Fruit fly (Drosophila melanogaster) whole organism, embryonic: ENCODE results near the gene yl.

Experiments
- Bgb ChIP-seq: fragments of 200-800 bp; sonication (Bioruptor generic); IDR thresholded peaks from 2 replicates; pipeline ENCODE4 v1.3.6; 2022; ENCODE audit warnings: missing biosample characterization, missing genetic modification characterization; ENCODE audit not compliant: partially characterized antibody
- CG10267 ChIP-seq: fragments of 200-800 bp; sonication (Bioruptor generic); optimal IDR thresholded peaks from 2 replicates; lab custom pipeline; 2018; ENCODE audit warnings: missing biosample characterization, mild to moderate bottlenecking, missing genetic modification characterization, moderate library complexity
- CG10543 ChIP-seq: fragments of 200-800 bp; sonication (Bioruptor generic); optimal IDR thresholded peaks from 3 replicates; lab custom pipeline; 2017; ENCODE audit warnings: missing biosample characterization, mild to moderate bottlenecking, missing genetic modification characterization, moderate library complexity
- CG10979 ChIP-seq: fragments of 200-800 bp; sonication (Bioruptor generic); optimal IDR thresholded peaks from 2 replicates; lab custom pipeline; 2018; ENCODE audit warnings: missing biosample characterization, mild to moderate bottlenecking, missing genetic modification characterization, moderate library complexity
- CG12659 ChIP-seq: fragments of 200-800 bp; sonication (Bioruptor generic); optimal IDR thresholded peaks from 3 replicates; lab custom pipeline; 2017; ENCODE audit warnings: mild to moderate bottlenecking, missing biosample characterization, missing genetic modification reagents, missing genetic modification characterization
- CG13424 ChIP-seq: fragments of 200-800 bp; sonication (Bioruptor generic); optimal IDR thresholded peaks from 2 replicates; lab custom pipeline; 2019; ENCODE audit warnings: missing biosample characterization, mild to moderate bottlenecking, missing genetic modification characterization, moderate library complexity
- CG14860 ChIP-seq: fragments of 200-800 bp; sonication (Bioruptor generic); IDR thresholded peaks from 3 replicates; pipeline ENCODE4 v1.3.6; 2022; ENCODE audit warnings: missing biosample characterization, missing genetic modification characterization; ENCODE audit not compliant: partially characterized antibody
- CG15514 ChIP-seq: fragments of 200-800 bp; sonication (Bioruptor generic); optimal IDR thresholded peaks from 3 replicates; lab custom pipeline; 2017; ENCODE audit warnings: missing biosample characterization, missing genetic modification characterization, mild to moderate bottlenecking, moderate library complexity, missing genetic modification reagents
- CG15601 ChIP-seq: fragments of 200-800 bp; sonication (Bioruptor generic); optimal IDR thresholded peaks from 3 replicates; lab custom pipeline; 2019; ENCODE audit warnings: missing biosample characterization, mild to moderate bottlenecking, missing genetic modification characterization, moderate library complexity
- CG18599 ChIP-seq: fragments of 200-800 bp; sonication (Bioruptor generic); optimal IDR thresholded peaks from 3 replicates; lab custom pipeline; 2017; ENCODE audit warnings: missing biosample characterization, missing genetic modification characterization, mild to moderate bottlenecking, moderate library complexity, missing genetic modification reagents
- CG18619 ChIP-seq: fragments of 200-800 bp; sonication (Bioruptor generic); optimal IDR thresholded peaks from 3 replicates; lab custom pipeline; 2017; ENCODE audit warnings: missing biosample characterization, mild to moderate bottlenecking, missing genetic modification characterization
- CG4360 ChIP-seq: fragments of 200-800 bp; sonication (Bioruptor generic); IDR thresholded peaks from 2 replicates; pipeline ENCODE4 v1.3.6; 2022; ENCODE audit warnings: missing biosample characterization, missing genetic modification characterization
- CG4820 ChIP-seq: fragments of 200-800 bp; sonication (Bioruptor generic); optimal IDR thresholded peaks from 3 replicates; lab custom pipeline; 2016; ENCODE audit warnings: missing biosample characterization, missing genetic modification characterization
- CG6272 ChIP-seq: fragments of 200-800 bp; sonication (Bioruptor generic); IDR thresholded peaks from 2 replicates; pipeline ENCODE4 v1.3.6; 2022; ENCODE audit warnings: missing biosample characterization, missing genetic modification characterization
- CG8290 ChIP-seq, 3 experiments: fragments of 200-800 bp; sonication (Bioruptor generic); optimal IDR thresholded peaks; 2 replicates each; lab custom pipeline; 2016 to 2019; ENCODE audit warnings: missing biosample characterization in 3 of 3, missing genetic modification characterization in 3 of 3, mild to moderate bottlenecking in 2 of 3, moderate library complexity in 1 of 3
- CG9215 ChIP-seq: fragments of 200-800 bp; sonication (Bioruptor generic); IDR thresholded peaks from 2 replicates; pipeline ENCODE4 v1.3.6; 2022; ENCODE audit warnings: missing biosample characterization, missing genetic modification characterization
- CTCF ChIP-seq: fragments of 200-800 bp; sonication (Bioruptor generic); optimal IDR thresholded peaks from 2 replicates; lab custom pipeline; 2017; ENCODE audit warnings: missing biosample characterization, mild to moderate bottlenecking, missing genetic modification characterization, moderate library complexity
- Chrac-16 ChIP-seq: fragments of 200-800 bp; sonication (Bioruptor generic); optimal IDR thresholded peaks from 3 replicates; lab custom pipeline; 2016; ENCODE audit warnings: missing biosample characterization, missing genetic modification characterization
- Dll ChIP-seq: fragments of 200-800 bp; sonication (Bioruptor generic); IDR thresholded peaks from 4 replicates; pipeline ENCODE4 v1.3.6; 2022; ENCODE audit warnings: missing biosample characterization, missing genetic modification characterization; ENCODE audit not compliant: partially characterized antibody
- Doc3 ChIP-seq: fragments of 200-800 bp; sonication (Bioruptor generic); IDR thresholded peaks from 3 replicates; pipeline ENCODE4 v1.3.6; 2022; ENCODE audit warnings: missing biosample characterization, missing genetic modification characterization; ENCODE audit not compliant: partially characterized antibody
- Fer1 ChIP-seq: fragments of 200-800 bp; sonication (Bioruptor generic); optimal IDR thresholded peaks from 2 replicates; lab custom pipeline; 2017; ENCODE audit warnings: missing biosample characterization, mild to moderate bottlenecking, missing genetic modification characterization
- HLH4C ChIP-seq: fragments of 200-800 bp; sonication (Bioruptor generic); IDR thresholded peaks from 3 replicates; pipeline ENCODE4 v1.3.6; 2022; ENCODE audit warnings: missing biosample characterization, missing genetic modification characterization; ENCODE audit not compliant: partially characterized antibody
- Hr3 ChIP-seq: fragments of 200-800 bp; sonication (Bioruptor generic); optimal IDR thresholded peaks from 3 replicates; lab custom pipeline; 2016; ENCODE audit warnings: missing biosample characterization, missing genetic modification characterization
- Oaz ChIP-seq: fragments of 200-800 bp; sonication (Bioruptor generic); IDR thresholded peaks from 2 replicates; pipeline ENCODE4 v1.3.6; 2022; ENCODE audit warnings: missing biosample characterization, missing genetic modification characterization
- Ptx1 ChIP-seq: fragments of 200-800 bp; sonication (Bioruptor generic); IDR thresholded peaks from 2 replicates; pipeline ENCODE4 v1.3.6; 2022; ENCODE audit warnings: missing biosample characterization, missing genetic modification characterization
- Scr ChIP-seq: fragments of 200-800 bp; sonication (Bioruptor generic); IDR thresholded peaks from 2 replicates; pipeline ENCODE4 v1.3.6; 2022; ENCODE audit warnings: missing biosample characterization, missing genetic modification characterization; ENCODE audit not compliant: partially characterized antibody
- Spps ChIP-seq: fragments of 200-800 bp; sonication (Bioruptor generic); optimal IDR thresholded peaks from 2 replicates; lab custom pipeline; 2018; ENCODE audit warnings: missing biosample characterization, mild to moderate bottlenecking, missing genetic modification characterization
- Sry-β ChIP-seq: fragments of 200-800 bp; sonication (Bioruptor generic); optimal IDR thresholded peaks from 2 replicates; lab custom pipeline; 2018; ENCODE audit warnings: missing biosample characterization, mild to moderate bottlenecking, missing genetic modification characterization, moderate library complexity
- TFAM ChIP-seq: fragments of 200-800 bp; sonication (Bioruptor generic); optimal IDR thresholded peaks from 2 replicates; lab custom pipeline; 2017; ENCODE audit warnings: missing biosample characterization, missing genetic modification characterization, inconsistent platforms
- az2 ChIP-seq: fragments of 200-800 bp; sonication (Bioruptor generic); optimal IDR thresholded peaks from 3 replicates; lab custom pipeline; 2016; ENCODE audit warnings: missing biosample characterization, missing genetic modification characterization
- bcd ChIP-seq: fragments of 200-800 bp; sonication (Bioruptor generic); optimal IDR thresholded peaks from 2 replicates; lab custom pipeline; 2017; ENCODE audit warnings: missing biosample characterization, mild to moderate bottlenecking, missing genetic modification characterization
- chinmo ChIP-seq: fragments of 200-800 bp; sonication (Bioruptor generic); IDR thresholded peaks from 4 replicates; pipeline ENCODE4 v1.3.6; 2022; ENCODE audit warnings: missing biosample characterization, missing genetic modification characterization; ENCODE audit not compliant: partially characterized antibody
- ci ChIP-seq: fragments of 200-800 bp; sonication (Bioruptor generic); IDR thresholded peaks from 3 replicates; pipeline ENCODE4 v1.3.6; 2022; ENCODE audit warnings: missing biosample characterization, missing genetic modification characterization
- dpn ChIP-seq, 2 experiments: fragments of 200-800 bp; sonication (Bioruptor generic); optimal IDR thresholded peaks; 3 replicates each; lab custom pipeline; 2016; ENCODE audit warnings: missing biosample characterization in 2 of 2, missing genetic modification characterization in 2 of 2
- dysf ChIP-seq: fragments of 200-800 bp; sonication (Bioruptor generic); IDR thresholded peaks from 3 replicates; pipeline ENCODE4 v1.3.6; 2022; ENCODE audit warnings: missing biosample characterization, missing genetic modification characterization
- eyg ChIP-seq: fragments of 200-800 bp; sonication (Bioruptor generic); optimal IDR thresholded peaks from 3 replicates; lab custom pipeline; 2016; ENCODE audit warnings: missing biosample characterization, missing genetic modification characterization
- knrl ChIP-seq: fragments of 200-800 bp; sonication (Bioruptor generic); IDR thresholded peaks from 3 replicates; pipeline ENCODE4 v1.3.6; 2022; ENCODE audit warnings: missing biosample characterization, missing genetic modification characterization; ENCODE audit not compliant: partially characterized antibody
- otp ChIP-seq: fragments of 200-800 bp; sonication (Bioruptor generic); IDR thresholded peaks from 3 replicates; pipeline ENCODE4, ENCODE4 v1.3.6; 2022; ENCODE audit warnings: missing biosample characterization, missing genetic modification characterization
- rib ChIP-seq: fragments of 200-800 bp; sonication (Bioruptor generic); IDR thresholded peaks from 2 replicates; pipeline ENCODE4 v1.3.6; 2022; ENCODE audit warnings: missing biosample characterization, missing genetic modification characterization
- row ChIP-seq: fragments of 200-800 bp; sonication (Bioruptor generic); IDR thresholded peaks from 3 replicates; pipeline ENCODE4 v1.3.6; 2022; ENCODE audit warnings: missing biosample characterization, missing genetic modification characterization
- sna ChIP-seq: fragments of 200-800 bp; sonication (Bioruptor generic); IDR thresholded peaks from 2 replicates; pipeline ENCODE4 v1.3.6; 2022; ENCODE audit warnings: missing biosample characterization, missing genetic modification characterization; ENCODE audit not compliant: partially characterized antibody
- sob ChIP-seq: fragments of 200-800 bp; sonication (Bioruptor generic); IDR thresholded peaks from 2 replicates; pipeline ENCODE4 v1.3.6; 2022; ENCODE audit warnings: missing biosample characterization, missing genetic modification characterization
- ssp ChIP-seq: fragments of 200-800 bp; sonication (Bioruptor generic); IDR thresholded peaks from 2 replicates; pipeline ENCODE4 v1.3.6; 2022; ENCODE audit warnings: missing biosample characterization, missing genetic modification characterization
- stc ChIP-seq: fragments of 200-800 bp; sonication (Bioruptor generic); IDR thresholded peaks from 2 replicates; pipeline ENCODE4 v1.3.6; 2022; ENCODE audit warnings: missing biosample characterization, missing genetic modification characterization
- tin ChIP-seq: fragments of 200-800 bp; sonication (Bioruptor generic); optimal IDR thresholded peaks from 3 replicates; lab custom pipeline; 2016; ENCODE audit warnings: missing biosample characterization, missing genetic modification characterization
- twi ChIP-seq: fragments of 200-800 bp; optimal IDR thresholded peaks from 2 replicates; lab custom pipeline; 2019; ENCODE audit warnings: missing biosample characterization, mild to moderate bottlenecking, missing genetic modification characterization, moderate library complexity
- vnd ChIP-seq: fragments of 200-800 bp; sonication (Bioruptor generic); IDR thresholded peaks from 3 replicates; pipeline ENCODE4 v1.3.6; 2022; ENCODE audit warnings: missing biosample characterization, missing genetic modification characterization; ENCODE audit not compliant: partially characterized antibody
- wor ChIP-seq: fragments of 200-800 bp; sonication (Bioruptor generic); IDR thresholded peaks from 2 replicates; pipeline ENCODE4 v1.3.6; 2022; ENCODE audit warnings: missing biosample characterization, missing genetic modification characterization
- zen2 ChIP-seq: fragments of 200-800 bp; sonication (Bioruptor generic); IDR thresholded peaks from 3 replicates; pipeline ENCODE4 v1.3.6; 2022; ENCODE audit warnings: missing biosample characterization, missing genetic modification characterization; ENCODE audit not compliant: partially characterized antibody

yl gene

dm6 chrX:14233843-14234337 lies 40.9 kb downstream of the yl start, which contains the start of gene CG42271:
CG42271 (minus strand) TSS chrX:14234066.
- TF ChIP-seq CTCF (GFP tag; lab: Kevin White, UChicago) (no peak), zen2 (peak; percentile 89), vnd (GFP tag; lab: Robert Waterston, UW) (peak; percentile 94), CG9215 (GFP tag; lab: Robert Waterston, UW) (0 out of 2 replicates have a peak, but pooled peaks have one; percentile 24), Ptx1 (peak; percentile 30; the same call in 1 of the 2 replicates), CG6272 (peak; percentile 54; the same call in 1 of the 2 replicates), Doc3 (GFP tag; lab: Robert Waterston, UW) (peak; percentile 96), wor (GFP tag; lab: Robert Waterston, UW) (no peak), Bgb (peak; percentile 85), rib (GFP tag; lab: Robert Waterston, UW) (no peak), chinmo (GFP tag; lab: Robert Waterston, UW) (0 out of 4 replicates have a peak, but pooled peaks have one; percentile 48), twi (tag; lab: Kevin White, UChicago) (peak; percentile 4), ssp (GFP tag; lab: Robert Waterston, UW) (no peak), Sry-β (GFP tag; lab: Kevin White, UChicago) (peak; percentile 55), ci (GFP tag; lab: Robert Waterston, UW) (0 out of 3 replicates have a peak, but pooled peaks have one; percentile 9), CG10543 (GFP tag; lab: Kevin White, UChicago) (peak; percentile 60), HLH4C (GFP tag; lab: Robert Waterston, UW) (peak; percentile 91), CG14860 (GFP tag; lab: Robert Waterston, UW) (peak; percentile 94), Dll (peak; percentile 97), dpn (GFP tag; optimal IDR thresholded peaks at IDR 0.05; lab: Kevin White, UChicago) (peak in 1 of 2 experiments; percentile 4), CG18619 (peak; percentile 30), dysf (peak; percentile 31; the same call in 1 of the 3 replicates), row (peak; percentile 92), Fer1 (GFP tag; lab: Kevin White, UChicago) (peak; percentile 46), Hr3 (GFP tag; lab: Kevin White, UChicago) (peak; percentile 46), CG10267 (tag; lab: Kevin White, UChicago) (peak; percentile 56), CG15514 (GFP tag; lab: Kevin White, UChicago) (peak; percentile 61), Scr (GFP tag; lab: Robert Waterston, UW) (peak; percentile 97), knrl (GFP tag; lab: Robert Waterston, UW) (peak; percentile 97), CG15601 (tag; lab: Kevin White, UChicago) (peak; percentile 41), CG8290 (GFP tag; optimal IDR thresholded peaks at IDR 0.05; lab: Kevin White, UChicago) (peak; percentile 18), CG8290 (tag; optimal IDR thresholded peaks at IDR 0.05; lab: Kevin White, UChicago) (no peak), CG4360 (peak; percentile 86), az2 (GFP tag; lab: Kevin White, UChicago) (no peak), stc (no peak), otp (0 out of 3 replicates have a peak, but pooled peaks have one; percentile 7), eyg (GFP tag; lab: Kevin White, UChicago) (no peak), CG10979 (peak; percentile 5), Spps (tag; lab: Kevin White, UChicago) (peak; percentile 13), TFAM (no peak), Chrac-16 (peak; percentile 37), CG12659 (GFP tag; lab: Kevin White, UChicago) (peak; percentile 79), sob (peak; percentile 52), CG13424 (tag; lab: Kevin White, UChicago) (peak; percentile 63), Oaz (GFP tag; lab: Robert Waterston, UW) (no peak), sna (GFP tag; lab: Robert Waterston, UW) (peak; percentile 95), CG18599 (peak; percentile 42), bcd (GFP tag; lab: Kevin White, UChicago) (peak; percentile 9), tin (peak; percentile 22), CG4820 (GFP tag; lab: Kevin White, UChicago) (peak; percentile 11)
